Worm (Caenorhabditis elegans): ENCODE measurements around the gene glb-9.
A peak's percentile ranks its signal among the peaks of the same experiment; 100 is the strongest.

Gene glb-9

ce11 chrII:7523281-7523680, 4.2 kb upstream of the glb-9 start, which contains the start of gene ZK1290.15:
TSS of gene ZK1290.15 (plus strand) at chrII:7523581.
- TF ChIP-seq nhr-237 (tag; optimal IDR thresholded peaks at IDR 0.05) (no peak), elt-3 (tag; optimal IDR thresholded peaks at IDR 0.05) (no peak), ceh-16 (tag; optimal IDR thresholded peaks at IDR 0.05) (no peak), snpc-4 (tag; optimal IDR thresholded peaks at IDR 0.05) (no peak), nhr-11 (tag; optimal IDR thresholded peaks at IDR 0.05) (no peak), ztf-4 (tag; optimal IDR thresholded peaks at IDR 0.05) (no peak), aly-2 (tag; optimal IDR thresholded peaks at IDR 0.05) (no peak), ceh-82 (tag; optimal IDR thresholded peaks at IDR 0.05) (no peak), elt-1 (tag; optimal IDR thresholded peaks at IDR 0.05) (no peak), sem-4 (tag; optimal IDR thresholded peaks at IDR 0.05) (no peak), unc-62 (GFP tag; optimal IDR thresholded peaks at IDR 0.05) (no peak), egl-27 (tag; optimal IDR thresholded peaks at IDR 0.05) (no peak), mbf-1 (tag; optimal IDR thresholded peaks at IDR 0.05) (no peak)

- TF ChIP-seq nhr-6 (tag; optimal IDR thresholded peaks at IDR 0.05): no peak
- no peak for TF ChIP-seq lin-13 (GFP tag; optimal IDR thresholded peaks at IDR 0.05)
- no peak for TF ChIP-seq ztf-4 (tag; optimal IDR thresholded peaks at IDR 0.05)
- TF ChIP-seq lin-11 (tag; optimal IDR thresholded peaks at IDR 0.05): no peak
- no peak for TF ChIP-seq unc-55 (GFP tag; optimal IDR thresholded peaks at IDR 0.05)
- no peak for TF ChIP-seq ZK546.5 (tag; optimal IDR thresholded peaks at IDR 0.05)
- no peak for TF ChIP-seq ceh-82 (tag; optimal IDR thresholded peaks at IDR 0.05)
- TF ChIP-seq ztf-11 (tag; optimal IDR thresholded peaks at IDR 0.05): no peak
- TF ChIP-seq nhr-10 (tag; optimal IDR thresholded peaks at IDR 0.05): no peak
- no peak for TF ChIP-seq nhr-77 (tag; optimal IDR thresholded peaks at IDR 0.05)
These were observed 2.3 kb upstream of the glb-9 start for ce11 chrII:7521420-7521819.

ce11 chrII:7505005-7505404, 14.1 kb downstream of the glb-9 start, which contains the start of gene C28F5.1:
TSS of gene C28F5.1 (plus strand) at chrII:7505305.
- TF ChIP-seq R02D3.7 (tag; optimal IDR thresholded peaks at IDR 0.05) (no peak), lsy-2 (tag; optimal IDR thresholded peaks at IDR 0.05) (no peak), nhr-11 (tag; optimal IDR thresholded peaks at IDR 0.05) (no peak), peb-1 (tag; optimal IDR thresholded peaks at IDR 0.05) (no peak), dmd-4 (tag; optimal IDR thresholded peaks at IDR 0.05) (no peak)

ce11 chrII:7499390-7499789, 19.7 kb downstream of the glb-9 start, which contains the start of gene srab-14:
TSS of gene srab-14 (minus strand) at chrII:7499490.
- TF ChIP-seq nhr-10 (tag; optimal IDR thresholded peaks at IDR 0.05): no peak
- no peak for TF ChIP-seq skn-1 (tag; optimal IDR thresholded peaks at IDR 0.05)
- no peak for TF ChIP-seq unc-55 (GFP tag; optimal IDR thresholded peaks at IDR 0.05)
- TF ChIP-seq alr-1 (tag; optimal IDR thresholded peaks at IDR 0.05): no peak
- no peak for TF ChIP-seq crh-2 (tag; optimal IDR thresholded peaks at IDR 0.05)
- TF ChIP-seq nhr-25 (tag; optimal IDR thresholded peaks at IDR 0.05): no peak
- TF ChIP-seq aly-2 (tag; optimal IDR thresholded peaks at IDR 0.05): no peak
- TF ChIP-seq F13H6.1 (tag; optimal IDR thresholded peaks at IDR 0.05): no peak
- TF ChIP-seq ztf-11 (tag; optimal IDR thresholded peaks at IDR 0.05): no peak
- no peak for TF ChIP-seq lin-13 (GFP tag; optimal IDR thresholded peaks at IDR 0.05)
- TF ChIP-seq elt-1 (tag; optimal IDR thresholded peaks at IDR 0.05): no peak

- no peak for TF ChIP-seq unc-39 (tag; optimal IDR thresholded peaks at IDR 0.05)
- peak; percentile 67 for TF ChIP-seq blmp-1 (tag; optimal IDR thresholded peaks at IDR 0.05; ENCODE audit: insufficient read depth)
These were observed 23.1 kb downstream of the glb-9 start, which contains the start of gene spi-1 for ce11 chrII:7496070-7496469. TSS of gene spi-1 (plus strand) at chrII:7496247.

- TF ChIP-seq nhr-11 (tag; optimal IDR thresholded peaks at IDR 0.05) (no peak), ztf-4 (tag; optimal IDR thresholded peaks at IDR 0.05) (no peak)
These were observed 25.0 kb downstream of the glb-9 start, which contains the start of gene R10H1.1 for ce11 chrII:7494155-7494554. TSS of gene R10H1.1 (plus strand) at chrII:7494455.

- no peak for TF ChIP-seq ama-1 (optimal IDR thresholded peaks at IDR 0.05)
- TF ChIP-seq crh-2 (tag; optimal IDR thresholded peaks at IDR 0.05): no peak
- no peak for TF ChIP-seq gmeb-1 (tag; optimal IDR thresholded peaks at IDR 0.05)
These were observed 25.5 kb downstream of the glb-9 start, which contains the start of gene nas-23 for ce11 chrII:7493599-7493998. TSS of gene nas-23 (minus strand) at chrII:7493699.
